Fruit fly (Drosophila melanogaster): Measurements from ENCODE around the gene CG14957.

The CG14957 gene

DNA sequence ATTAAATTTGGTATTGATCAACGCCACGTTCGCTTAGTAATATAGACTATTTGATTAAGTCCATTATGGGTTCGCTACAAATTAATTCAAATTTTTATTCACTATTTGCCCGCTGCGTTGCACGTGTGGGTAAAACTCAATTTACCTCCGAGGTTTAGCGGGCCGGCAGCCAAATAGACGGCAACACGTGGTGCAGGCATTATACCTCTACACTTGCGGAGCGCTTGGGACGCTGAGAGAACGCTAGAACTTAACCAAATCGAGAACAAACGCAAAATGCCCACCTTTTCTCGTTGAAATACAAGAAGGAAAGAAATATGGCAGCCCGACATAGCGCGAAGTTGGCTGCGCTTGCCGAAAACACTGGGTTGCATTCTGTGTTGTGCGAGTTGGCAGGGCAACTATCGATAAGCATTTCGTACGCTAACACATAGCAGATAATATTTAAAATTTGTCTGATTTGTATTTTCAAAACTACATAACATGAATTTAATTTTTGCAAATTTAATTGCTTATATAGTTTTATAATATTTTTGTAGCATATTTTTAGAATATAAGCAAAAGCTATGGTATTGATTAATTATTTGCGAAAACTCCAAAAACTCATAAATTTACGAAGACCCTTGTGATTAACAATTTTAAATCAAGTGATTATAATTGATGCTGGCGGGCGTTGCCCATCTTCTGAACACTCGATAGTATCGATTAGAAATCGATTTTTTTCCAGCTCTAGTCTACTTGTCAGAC lies 35.5 kb downstream of the CG14957 start, which contains the start of the genes RpL28 and eIF1 (continued):
- TF ChIP-seq CG13287 (GFP tag; IDR thresholded peaks at IDR 0.05; ENCODE audit: partially characterized antibody): peak; percentile 78
- TF ChIP-seq CG34224 (GFP tag; IDR thresholded peaks at IDR 0.05; ENCODE audit: partially characterized antibody): peak; percentile 69; the same call in 2 of the 3 replicates
- peak; percentile 85 for TF ChIP-seq CG17829 (tag; optimal IDR thresholded peaks at IDR 0.05)
- peak; percentile 85 for TF ChIP-seq CG12942 (GFP tag; optimal IDR thresholded peaks at IDR 0.05)
- peak; percentile 99 for TF ChIP-seq Ets97D (GFP tag; optimal IDR thresholded peaks at IDR 0.05)
- peak; percentile 88 for TF ChIP-seq CoRest (tag; optimal IDR thresholded peaks at IDR 0.05)
- peak; percentile 67 for TF ChIP-seq CTCF (GFP tag; optimal IDR thresholded peaks at IDR 0.05)
- TF ChIP-seq Awh (GFP tag; IDR thresholded peaks at IDR 0.05): peak; percentile 86
- TF ChIP-seq CG11398 (GFP tag; optimal IDR thresholded peaks at IDR 0.05): peak; percentile 92
- TF ChIP-seq Drgx (GFP tag; IDR thresholded peaks at IDR 0.05): no peak
- peak; percentile 86 for TF ChIP-seq CG8359 (GFP tag; optimal IDR thresholded peaks at IDR 0.05; ENCODE audit: borderline replicate concordance)
- TF ChIP-seq slou (GFP tag; optimal IDR thresholded peaks at IDR 0.05): peak; percentile 91
- peak; percentile 80 for TF ChIP-seq Chrac-16 (GFP tag; optimal IDR thresholded peaks at IDR 0.05)
- peak; percentile 99 for TF ChIP-seq Med (GFP tag)
- TF ChIP-seq Hr51 (GFP tag; optimal IDR thresholded peaks at IDR 0.05): peak; percentile 45 to 93
- peak; percentile 88 for TF ChIP-seq pho (GFP tag; optimal IDR thresholded peaks at IDR 0.05)
- TF ChIP-seq CG13624 (GFP tag; optimal IDR thresholded peaks at IDR 0.05): peak; percentile 89
- peak; percentile 98 for TF ChIP-seq MESR4 (GFP tag; optimal IDR thresholded peaks at IDR 0.05)
- TF ChIP-seq Sox100B (GFP tag; optimal IDR thresholded peaks at IDR 0.05): peak; percentile 93
- peak; percentile 84 for TF ChIP-seq ap (GFP tag; IDR thresholded peaks at IDR 0.05)
- peak; percentile 93 for TF ChIP-seq CG15011 (GFP tag; optimal IDR thresholded peaks at IDR 0.05)
- TF ChIP-seq pita (GFP tag; optimal IDR thresholded peaks at IDR 0.05): no peak
- no peak for TF ChIP-seq Doc2 (GFP tag; IDR thresholded peaks at IDR 0.05)
- peak; percentile 89 for TF ChIP-seq CG1529 (GFP tag; optimal IDR thresholded peaks at IDR 0.05)
- peak; percentile 73 for TF ChIP-seq twi (tag; optimal IDR thresholded peaks at IDR 0.05)
- TF ChIP-seq NC2β (GFP tag; optimal IDR thresholded peaks at IDR 0.05): peak; percentile 98
- peak; percentile 93 for TF ChIP-seq Side (GFP tag; optimal IDR thresholded peaks at IDR 0.05)
- peak; percentile 95 for TF ChIP-seq CG6765 (GFP tag; optimal IDR thresholded peaks at IDR 0.05)
- TF ChIP-seq grn (GFP tag; optimal IDR thresholded peaks at IDR 0.05): peak; percentile 83
- TF ChIP-seq TFAM (GFP tag; optimal IDR thresholded peaks at IDR 0.05): peak; percentile 83
- 0 out of 2 replicates have a peak, but pooled peaks have one; percentile 28 for TF ChIP-seq rib (GFP tag; IDR thresholded peaks at IDR 0.05)
- peak; percentile 69 for TF ChIP-seq Blimp-1 (GFP tag; optimal IDR thresholded peaks at IDR 0.05)
- peak; percentile 91 for TF ChIP-seq Dip3 (GFP tag; optimal IDR thresholded peaks at IDR 0.05)
- TF ChIP-seq trh (GFP tag; optimal IDR thresholded peaks at IDR 0.05): peak; percentile 94
- peak; percentile 91 for TF ChIP-seq slbo (GFP tag; IDR thresholded peaks at IDR 0.05)
- TF ChIP-seq CG10209 (GFP tag; optimal IDR thresholded peaks at IDR 0.05): peak; percentile 95
- peak; percentile 88 for TF ChIP-seq Asciz (GFP tag; optimal IDR thresholded peaks at IDR 0.05)
- peak; percentile 90 for TF ChIP-seq emc (GFP tag; optimal IDR thresholded peaks at IDR 0.05)
- 0 out of 4 replicates have a peak, but pooled peaks have one; percentile 53 for TF ChIP-seq chinmo (GFP tag; IDR thresholded peaks at IDR 0.05; ENCODE audit: partially characterized antibody)
- TF ChIP-seq sim (GFP tag; IDR thresholded peaks at IDR 0.05): peak; percentile 85
- TF ChIP-seq pros (GFP tag; optimal IDR thresholded peaks at IDR 0.05): no peak
- TF ChIP-seq Ravus (GFP tag; IDR thresholded peaks at IDR 0.05): no peak; the same call in 1 of the 2 replicates
- TF ChIP-seq sqz (GFP tag; optimal IDR thresholded peaks at IDR 0.05): peak; percentile 86
- no peak for TF ChIP-seq Hr39 (optimal IDR thresholded peaks at IDR 0.05)
- TF ChIP-seq vnd (GFP tag; IDR thresholded peaks at IDR 0.05; ENCODE audit: partially characterized antibody): peak; percentile 77
- peak; percentile 45; the same call in 1 of the 3 replicates for TF ChIP-seq CG7963 (GFP tag; IDR thresholded peaks at IDR 0.05; ENCODE audit: partially characterized antibody)
- TF ChIP-seq BtbVII (GFP tag; optimal IDR thresholded peaks at IDR 0.05): peak; percentile 89
- TF ChIP-seq Dp (GFP tag; optimal IDR thresholded peaks at IDR 0.05): peak; percentile 60
- no peak for TF ChIP-seq Dip2 (GFP tag; IDR thresholded peaks at IDR 0.05)

Measured in whole organism, embryonic.